Worm (Caenorhabditis elegans) whole organism, L2 larva: Measurements from ENCODE around the gene srg-25.

Experiments used
- alr-1 ChIP-seq: fragments of 150-350 bp; optimal IDR thresholded peaks from 2 replicates; lab custom pipeline; 2014; ENCODE audit warnings: missing biosample characterization, missing genetic modification characterization
- ceh-82 ChIP-seq: fragments of 150-350 bp; optimal IDR thresholded peaks from 2 replicates; lab custom pipeline; 2014; ENCODE audit warnings: missing biosample characterization, missing genetic modification characterization
- egl-27 ChIP-seq: sonication (generic microtip); optimal IDR thresholded peaks from 3 replicates; lab custom pipeline; 2017; ENCODE audit warnings: missing biosample characterization, missing genetic modification reagents, missing genetic modification characterization
- elt-1 ChIP-seq: fragments of 150-350 bp; optimal IDR thresholded peaks from 2 replicates; lab custom pipeline; 2014; ENCODE audit warnings: missing biosample characterization, missing genetic modification characterization
- nhr-11 ChIP-seq: fragments of 150-350 bp; optimal IDR thresholded peaks from 2 replicates; lab custom pipeline; 2014; ENCODE audit warnings: missing biosample characterization, missing genetic modification characterization
- nhr-12 ChIP-seq: fragments of 150-350 bp; optimal IDR thresholded peaks from 2 replicates; lab custom pipeline; 2014; ENCODE audit warnings: missing biosample characterization, missing genetic modification characterization
- nhr-23 ChIP-seq: fragments of 150-350 bp; optimal IDR thresholded peaks from 2 replicates; lab custom pipeline; 2014; ENCODE audit warnings: missing biosample characterization, missing genetic modification reagents, missing genetic modification characterization
- sem-4 ChIP-seq: fragments of 150-350 bp; optimal IDR thresholded peaks from 2 replicates; lab custom pipeline; 2014; ENCODE audit warnings: missing biosample characterization, missing genetic modification reagents, missing genetic modification characterization
- snpc-4 ChIP-seq: fragments of 150-350 bp; optimal IDR thresholded peaks from 2 replicates; lab custom pipeline; 2014; ENCODE audit warnings: missing biosample characterization, missing genetic modification characterization
- zag-1 ChIP-seq: fragments of 150-350 bp; optimal IDR thresholded peaks from 2 replicates; lab custom pipeline; 2014; ENCODE audit warnings: missing biosample characterization, missing genetic modification characterization

DNA sequence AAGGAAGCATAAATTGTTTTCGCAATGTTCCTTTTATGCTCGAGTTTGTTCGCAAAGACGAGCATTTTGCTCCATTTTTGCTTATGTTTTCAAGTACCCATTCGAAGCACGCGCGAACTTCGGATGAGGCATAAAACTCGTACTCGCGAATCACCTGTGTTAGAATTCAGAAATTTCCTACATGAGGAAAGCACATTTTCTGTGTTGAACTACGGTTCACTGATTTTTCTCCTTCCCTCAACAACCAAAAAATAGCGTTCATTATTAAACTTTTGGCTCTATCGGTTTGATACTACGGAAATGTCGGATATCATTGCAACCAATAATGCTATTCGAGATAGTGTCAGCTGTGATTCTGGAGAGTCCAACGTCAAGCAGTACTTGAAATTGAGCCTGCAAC, 10.7 kb downstream of the srg-25 start, which contains the start of gene srg-28:
- no peak for TF ChIP-seq snpc-4
- TF ChIP-seq nhr-23 (tag; lab: Kevin White, UChicago): no peak
- no peak for TF ChIP-seq egl-27 (tag; lab: Kevin White, UChicago)
- no peak for TF ChIP-seq zag-1
- TF ChIP-seq elt-1 (tag; lab: Kevin White, UChicago): no peak
- TF ChIP-seq ceh-82 (tag; lab: Kevin White, UChicago): no peak
- TF ChIP-seq sem-4 (tag; lab: Kevin White, UChicago): no peak
- TF ChIP-seq alr-1 (tag; lab: Kevin White, UChicago): no peak
- no peak for TF ChIP-seq nhr-12 (tag; lab: Kevin White, UChicago)
- TF ChIP-seq nhr-11: no peak
